Fruit fly (Drosophila melanogaster): ENCODE results near the gene odd.

- TF ChIP-seq CG8478 (optimal IDR thresholded peaks at IDR 0.05), result no peak
- no peak for TF ChIP-seq pan (optimal IDR thresholded peaks at IDR 0.05)
- no peak for TF ChIP-seq Dll (optimal IDR thresholded peaks at IDR 0.05)
Measured at dm6 chr2L:3654956-3655618, 48.5 kb upstream of the odd start.
